Worm (Caenorhabditis elegans): Measurements from ENCODE around the gene C01F6.14.

ce11 chrIV:9118348-9118747 is 14.4 kb upstream of the C01F6.14 start:
- no peak for TF ChIP-seq egl-27 (tag; optimal IDR thresholded peaks at IDR 0.05)
- no peak for TF ChIP-seq snpc-4 (tag; optimal IDR thresholded peaks at IDR 0.05)
- TF ChIP-seq Y48G9A.11 (GFP tag; IDR thresholded peaks at IDR 0.05) = no peak
- TF ChIP-seq aly-2 (tag; optimal IDR thresholded peaks at IDR 0.05) = no peak
- peak; percentile 53 for TF ChIP-seq mep-1 (tag; optimal IDR thresholded peaks at IDR 0.05)
